Worm (Caenorhabditis elegans) whole organism, early embryonic: ENCODE data around the gene R04B5.7.

Source experiments
- F13C5.2 ChIP-seq: sonication (generic microtip); optimal IDR thresholded peaks from 2 replicates; lab custom pipeline; 2017; ENCODE audit warnings: mild to moderate bottlenecking, missing genetic modification characterization, inconsistent platforms, missing compliant biosample characterization
- ama-1 ChIP-seq: fragments of 150-350 bp; optimal IDR thresholded peaks from 2 replicates; lab custom pipeline; 2014
- flt-1 ChIP-seq: fragments of 200-800 bp; sonication (Bioruptor generic); IDR thresholded peaks from 2 replicates; pipeline ENCODE4 v1.3.6; 2022; ENCODE audit warnings: missing genetic modification characterization, missing compliant biosample characterization
- scrt-1 ChIP-seq: fragments of 200-800 bp; sonication (Bioruptor generic); IDR thresholded peaks from 2 replicates; pipeline ENCODE4 v1.3.6; 2022; ENCODE audit warnings: missing genetic modification characterization, missing compliant biosample characterization
- sea-1 ChIP-seq: fragments of 200-800 bp; sonication (Bioruptor generic); conservative IDR thresholded peaks from 2 replicates; pipeline ENCODE4 v1.3.6; 2022; ENCODE audit warnings: missing genetic modification characterization, missing compliant biosample characterization
- tbx-11 ChIP-seq: fragments of 200-800 bp; sonication (Bioruptor generic); IDR thresholded peaks from 2 replicates; pipeline ENCODE4 v1.3.6; 2022; ENCODE audit warnings: missing genetic modification characterization, missing compliant biosample characterization

DNA sequence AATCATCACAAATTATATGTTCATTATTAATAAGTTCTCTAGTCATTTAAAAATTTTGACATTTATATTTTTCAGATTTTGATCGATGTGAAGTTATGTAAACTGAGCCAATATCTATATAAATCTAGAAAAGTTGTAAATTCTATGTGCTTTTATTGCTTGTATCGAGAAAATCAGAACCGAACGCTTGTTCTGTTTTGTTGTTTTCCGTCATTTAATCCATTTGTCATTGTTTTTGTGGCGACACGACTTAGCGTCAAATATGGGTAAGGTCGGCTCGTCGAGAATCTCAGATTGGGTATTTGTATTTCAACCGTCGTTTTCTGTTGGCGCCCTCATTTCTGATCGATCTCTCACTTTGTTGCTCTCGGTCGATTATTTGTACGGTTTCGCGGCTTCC lies 24.0 kb upstream of the R04B5.7 start, which contains the start of gene cht-5:
- TF ChIP-seq sea-1 (GFP tag; lab: Robert Waterston, UW) (no peak), ama-1 (lab: Kevin White, UChicago) (no peak), flt-1 (GFP tag; lab: Robert Waterston, UW) (no peak), scrt-1 (GFP tag; lab: Robert Waterston, UW) (no peak), tbx-11 (GFP tag; lab: Robert Waterston, UW) (no peak), F13C5.2 (tag; lab: Kevin White, UChicago) (no peak)
